Fruit fly (Drosophila melanogaster): ENCODE results near the gene CG15747.

The CG15747 gene

dm6 chrX:13370826-13371703 lies 32.9 kb downstream of the CG15747 start (continued):
- no peak for TF ChIP-seq kni (GFP tag; optimal IDR thresholded peaks at IDR 0.05)
- no peak for TF ChIP-seq ewg (GFP tag; optimal IDR thresholded peaks at IDR 0.05)
- TF ChIP-seq hkb (optimal IDR thresholded peaks at IDR 0.05): no peak
- TF ChIP-seq hkb (GFP tag; IDR thresholded peaks at IDR 0.05): no peak
- no peak for TF ChIP-seq CG12071 (GFP tag; optimal IDR thresholded peaks at IDR 0.05)
- TF ChIP-seq CG12219 (GFP tag; optimal IDR thresholded peaks at IDR 0.05): no peak
- peak; percentile 28 for TF ChIP-seq mam (GFP tag; optimal IDR thresholded peaks at IDR 0.05)
- no peak for TF ChIP-seq wdn (GFP tag; IDR thresholded peaks at IDR 0.05)
- TF ChIP-seq CG14050 (GFP tag; IDR thresholded peaks at IDR 0.05): no peak
- no peak for TF ChIP-seq CG12299 (tag; optimal IDR thresholded peaks at IDR 0.05)
- TF ChIP-seq tll (GFP tag; optimal IDR thresholded peaks at IDR 0.05): no peak
- TF ChIP-seq NC2α (GFP tag; optimal IDR thresholded peaks at IDR 0.05): no peak
- peak; percentile 9 for TF ChIP-seq Hmr (GFP tag; optimal IDR thresholded peaks at IDR 0.05)
- TF ChIP-seq CG18262 (tag; optimal IDR thresholded peaks at IDR 0.05): no peak
- TF ChIP-seq sisA (GFP tag; IDR thresholded peaks at IDR 0.05): no peak
- TF ChIP-seq emc (GFP tag; optimal IDR thresholded peaks at IDR 0.05): no peak
- TF ChIP-seq tin (GFP tag; optimal IDR thresholded peaks at IDR 0.05): peak; percentile 18
- no peak for TF ChIP-seq chm (GFP tag; IDR thresholded peaks at IDR 0.05)
- no peak for TF ChIP-seq crc (GFP tag; optimal IDR thresholded peaks at IDR 0.05)
- TF ChIP-seq CG12769 (tag; optimal IDR thresholded peaks at IDR 0.05): peak; percentile 3
- no peak for TF ChIP-seq h (optimal IDR thresholded peaks at IDR 0.05)
- no peak for TF ChIP-seq nau (GFP tag; optimal IDR thresholded peaks at IDR 0.05)
- peak; percentile 34; the same call in 1 of the 2 replicates for TF ChIP-seq CG14441 (GFP tag; IDR thresholded peaks at IDR 0.05)
- TF ChIP-seq CG9215 (GFP tag; IDR thresholded peaks at IDR 0.05): no peak
- TF ChIP-seq Xrp1 (GFP tag; IDR thresholded peaks at IDR 0.05): no peak
- TF ChIP-seq HLH4C (GFP tag; IDR thresholded peaks at IDR 0.05; ENCODE audit: partially characterized antibody): peak; percentile 75
- no peak for TF ChIP-seq Lim3 (GFP tag; IDR thresholded peaks at IDR 0.05)
- TF ChIP-seq HLH54F (GFP tag; optimal IDR thresholded peaks at IDR 0.05): peak; percentile 13
- no peak for TF ChIP-seq Hmx (GFP tag; optimal IDR thresholded peaks at IDR 0.05)
- TF ChIP-seq Atf6 (GFP tag; IDR thresholded peaks at IDR 0.05): 0 out of 2 replicates have a peak, but pooled peaks have one; percentile 48
- TF ChIP-seq vnd (GFP tag; IDR thresholded peaks at IDR 0.05; ENCODE audit: partially characterized antibody): peak; percentile 53; the same call in 2 of the 3 replicates
- TF ChIP-seq gcm2 (GFP tag; optimal IDR thresholded peaks at IDR 0.05): no peak
- no peak for TF ChIP-seq Hey (tag; optimal IDR thresholded peaks at IDR 0.05)
- TF ChIP-seq ci (GFP tag; IDR thresholded peaks at IDR 0.05): peak; percentile 21; the same call in 1 of the 3 replicates
- TF ChIP-seq Hr78 (GFP tag; optimal IDR thresholded peaks at IDR 0.05): no peak
- no peak for TF ChIP-seq sc (optimal IDR thresholded peaks at IDR 0.05)
- TF ChIP-seq sc (GFP tag; optimal IDR thresholded peaks at IDR 0.05): no peak
- TF ChIP-seq CG1832 (GFP tag; optimal IDR thresholded peaks at IDR 0.05): no peak
- peak; percentile 42 for TF ChIP-seq stwl (tag; optimal IDR thresholded peaks at IDR 0.05)
- peak; percentile 10; the same call in 1 of the 4 replicates for TF ChIP-seq Gug (GFP tag; IDR thresholded peaks at IDR 0.05)
- TF ChIP-seq lov (optimal IDR thresholded peaks at IDR 0.05): no peak
- no peak for TF ChIP-seq lov (GFP tag; IDR thresholded peaks at IDR 0.05)
- peak; percentile 6 for TF ChIP-seq CG30403 (GFP tag; optimal IDR thresholded peaks at IDR 0.05)
- TF ChIP-seq CG4617 (GFP tag; optimal IDR thresholded peaks at IDR 0.05; ENCODE audit: borderline replicate concordance): no peak
- no peak for TF ChIP-seq rib (GFP tag; IDR thresholded peaks at IDR 0.05)
- TF ChIP-seq CG13123 (GFP tag; optimal IDR thresholded peaks at IDR 0.05): no peak
- TF ChIP-seq C15 (GFP tag; IDR thresholded peaks at IDR 0.05): no peak
- TF ChIP-seq Nf-YB (GFP tag; optimal IDR thresholded peaks at IDR 0.05): peak; percentile 49
- peak; percentile 60 for TF ChIP-seq Rfx (GFP tag; IDR thresholded peaks at IDR 0.05)
- no peak for TF ChIP-seq CG5245 (GFP tag; optimal IDR thresholded peaks at IDR 0.05)
